Fruit fly (Drosophila melanogaster) whole organism, embryonic: ENCODE measurements around the gene Vha100-5.

ENCODE experiments used
- Antp ChIP-seq: fragments of 200-800 bp; sonication (Bioruptor generic); optimal IDR thresholded peaks from 3 replicates; lab custom pipeline; 2016; ENCODE audit warnings: missing biosample characterization, missing genetic modification characterization
- CG12155 ChIP-seq: fragments of 200-800 bp; sonication (Bioruptor generic); optimal IDR thresholded peaks from 3 replicates; lab custom pipeline; 2016; ENCODE audit warnings: missing biosample characterization, missing genetic modification characterization
- CG13424 ChIP-seq: fragments of 200-800 bp; sonication (Bioruptor generic); optimal IDR thresholded peaks from 2 replicates; lab custom pipeline; 2019; ENCODE audit warnings: missing biosample characterization, mild to moderate bottlenecking, missing genetic modification characterization, moderate library complexity
- CG15073 ChIP-seq: fragments of 200-800 bp; sonication (Bioruptor generic); optimal IDR thresholded peaks from 2 replicates; lab custom pipeline; 2016; ENCODE audit warnings: missing biosample characterization, missing genetic modification characterization
- CG15601 ChIP-seq: fragments of 200-800 bp; sonication (Bioruptor generic); optimal IDR thresholded peaks from 3 replicates; lab custom pipeline; 2019; ENCODE audit warnings: missing biosample characterization, mild to moderate bottlenecking, missing genetic modification characterization, moderate library complexity
- CG15696 ChIP-seq: fragments of 200-800 bp; sonication (Bioruptor generic); optimal IDR thresholded peaks from 2 replicates; lab custom pipeline; 2019; ENCODE audit warnings: missing biosample characterization, mild to moderate bottlenecking, missing genetic modification characterization, moderate library complexity
- CG1647 ChIP-seq: fragments of 200-800 bp; sonication (Bioruptor generic); optimal IDR thresholded peaks from 3 replicates; lab custom pipeline; 2016; ENCODE audit warnings: missing biosample characterization, missing genetic modification characterization
- CG18599 ChIP-seq: fragments of 200-800 bp; sonication (Bioruptor generic); optimal IDR thresholded peaks from 3 replicates; lab custom pipeline; 2017; ENCODE audit warnings: missing biosample characterization, missing genetic modification characterization, mild to moderate bottlenecking, moderate library complexity, missing genetic modification reagents
- CG2120 ChIP-seq: fragments of 200-800 bp; sonication (Bioruptor generic); optimal IDR thresholded peaks from 3 replicates; lab custom pipeline; 2016; ENCODE audit warnings: missing biosample characterization, missing genetic modification characterization
- CG31365 ChIP-seq: fragments of 200-800 bp; sonication (Bioruptor generic); optimal IDR thresholded peaks from 2 replicates; lab custom pipeline; 2018; ENCODE audit warnings: missing biosample characterization, mild to moderate bottlenecking, missing genetic modification characterization
- CG32772 ChIP-seq: fragments of 200-800 bp; sonication (Bioruptor generic); IDR thresholded peaks from 2 replicates; pipeline ENCODE4 v1.3.6; 2022; ENCODE audit warnings: missing biosample characterization, missing genetic modification characterization
- CG3407 ChIP-seq: fragments of 200-800 bp; sonication (Bioruptor generic); optimal IDR thresholded peaks from 2 replicates; lab custom pipeline; 2018; ENCODE audit warnings: missing biosample characterization, mild to moderate bottlenecking, missing genetic modification characterization
- CG4282 ChIP-seq: fragments of 200-800 bp; sonication (Bioruptor generic); optimal IDR thresholded peaks from 2 replicates; lab custom pipeline; 2016; ENCODE audit warnings: missing biosample characterization, missing genetic modification characterization
- CG6254 ChIP-seq: fragments of 200-800 bp; sonication (Bioruptor generic); optimal IDR thresholded peaks from 3 replicates; lab custom pipeline; 2017; ENCODE audit warnings: mild to moderate bottlenecking, missing biosample characterization, missing genetic modification reagents, missing genetic modification characterization
- CG7271 ChIP-seq: fragments of 200-800 bp; sonication (Bioruptor generic); optimal IDR thresholded peaks from 2 replicates; lab custom pipeline; 2018; ENCODE audit warnings: missing biosample characterization, mild to moderate bottlenecking, missing genetic modification characterization, moderate library complexity
- CG7928 ChIP-seq: fragments of 200-800 bp; sonication (Bioruptor generic); optimal IDR thresholded peaks from 2 replicates; lab custom pipeline; 2017; ENCODE audit warnings: missing biosample characterization, mild to moderate bottlenecking, missing genetic modification characterization
- CHES-1-like ChIP-seq: fragments of 200-800 bp; sonication (Bioruptor generic); optimal IDR thresholded peaks from 2 replicates; lab custom pipeline; 2016; ENCODE audit warnings: missing biosample characterization, missing genetic modification characterization
- CTCF ChIP-seq: fragments of 200-800 bp; sonication (Bioruptor generic); optimal IDR thresholded peaks from 2 replicates; lab custom pipeline; 2017; ENCODE audit warnings: missing biosample characterization, mild to moderate bottlenecking, missing genetic modification characterization, moderate library complexity
- D19B ChIP-seq: fragments of 200-800 bp; sonication (Bioruptor generic); optimal IDR thresholded peaks from 2 replicates; lab custom pipeline; 2017; ENCODE audit warnings: missing biosample characterization, mild to moderate bottlenecking, missing genetic modification characterization
- E2f1 ChIP-seq: fragments of 200-800 bp; sonication (Bioruptor generic); IDR thresholded peaks from 2 replicates; pipeline ENCODE4 v1.3.6; 2022; ENCODE audit warnings: missing biosample characterization, missing genetic modification characterization
- Fer1 ChIP-seq: fragments of 200-800 bp; sonication (Bioruptor generic); optimal IDR thresholded peaks from 2 replicates; lab custom pipeline; 2017; ENCODE audit warnings: missing biosample characterization, mild to moderate bottlenecking, missing genetic modification characterization
- Fer2 ChIP-seq: fragments of 200-800 bp; sonication (Bioruptor generic); optimal IDR thresholded peaks from 2 replicates; lab custom pipeline; 2018; ENCODE audit warnings: missing biosample characterization, mild to moderate bottlenecking, missing genetic modification characterization, moderate library complexity
- Fer3 ChIP-seq: fragments of 200-800 bp; sonication (Bioruptor generic); optimal IDR thresholded peaks from 2 replicates; lab custom pipeline; 2018; ENCODE audit warnings: missing biosample characterization, mild to moderate bottlenecking, missing genetic modification characterization, moderate library complexity
- HHEX ChIP-seq: fragments of 200-800 bp; sonication (Bioruptor generic); optimal IDR thresholded peaks from 3 replicates; lab custom pipeline; 2017; ENCODE audit warnings: missing biosample characterization, mild to moderate bottlenecking, missing genetic modification characterization, missing genetic modification reagents
- Hand ChIP-seq: fragments of 200-800 bp; sonication (Bioruptor generic); optimal IDR thresholded peaks from 2 replicates; lab custom pipeline; 2017; ENCODE audit warnings: mild to moderate bottlenecking, missing biosample characterization, missing genetic modification reagents, missing genetic modification characterization
- Hr51 ChIP-seq, 2 experiments: fragments of 200-800 bp; sonication (Bioruptor generic); optimal IDR thresholded peaks; 2 replicates in 1 of 2; 3 replicates in 1 of 2; lab custom pipeline; 2016 to 2018; ENCODE audit warnings: missing biosample characterization in 2 of 2, missing genetic modification characterization in 2 of 2, mild to moderate bottlenecking in 1 of 2, moderate library complexity in 1 of 2
- MTF-1 ChIP-seq: fragments of 200-800 bp; sonication (Bioruptor generic); optimal IDR thresholded peaks from 2 replicates; lab custom pipeline; 2018; ENCODE audit warnings: missing biosample characterization, mild to moderate bottlenecking, missing genetic modification characterization, borderline replicate concordance
- PHDP ChIP-seq: fragments of 200-800 bp; sonication (Bioruptor generic); optimal IDR thresholded peaks from 3 replicates; lab custom pipeline; 2018; ENCODE audit warnings: missing biosample characterization, mild to moderate bottlenecking, missing genetic modification characterization, moderate library complexity
- Spps ChIP-seq: fragments of 200-800 bp; sonication (Bioruptor generic); optimal IDR thresholded peaks from 2 replicates; lab custom pipeline; 2018; ENCODE audit warnings: missing biosample characterization, mild to moderate bottlenecking, missing genetic modification characterization
- Sry-β ChIP-seq: fragments of 200-800 bp; sonication (Bioruptor generic); optimal IDR thresholded peaks from 2 replicates; lab custom pipeline; 2018; ENCODE audit warnings: missing biosample characterization, mild to moderate bottlenecking, missing genetic modification characterization, moderate library complexity
- Trl ChIP-seq, 3 experiments: fragments of >200 bp in 2 of 3; fragments of 200-800 bp in 1 of 3; sonication (Bioruptor generic) in 1 of 3; optimal IDR thresholded peaks; 2 replicates in 1 of 3; 3 replicates in 2 of 3; lab custom pipeline; 2016 to 2017; ENCODE audit warnings: missing biosample characterization in 1 of 3, missing genetic modification characterization in 1 of 3
- Usf ChIP-seq: fragments of 200-800 bp; sonication (Bioruptor generic); optimal IDR thresholded peaks from 2 replicates; lab custom pipeline; 2017; ENCODE audit warnings: missing genotype, missing biosample characterization, missing genetic modification characterization
- Xrp1 ChIP-seq: fragments of 200-800 bp; sonication (Bioruptor generic); IDR thresholded peaks from 2 replicates; pipeline ENCODE4 v1.3.6; 2022; ENCODE audit warnings: missing biosample characterization, missing genetic modification characterization
- bcd ChIP-seq: fragments of 200-800 bp; sonication (Bioruptor generic); optimal IDR thresholded peaks from 2 replicates; lab custom pipeline; 2017; ENCODE audit warnings: missing biosample characterization, mild to moderate bottlenecking, missing genetic modification characterization
- corto ChIP-seq: fragments of 200-800 bp; sonication (Bioruptor generic); optimal IDR thresholded peaks from 2 replicates; lab custom pipeline; 2016; ENCODE audit warnings: missing biosample characterization, mild to moderate bottlenecking, missing genetic modification characterization, moderate library complexity
- esg ChIP-seq: fragments of 200-800 bp; sonication (Bioruptor generic); conservative IDR thresholded peaks from 2 replicates; pipeline ENCODE4 v1.3.6; 2022; ENCODE audit warnings: missing biosample characterization, missing genetic modification characterization
- fd3F ChIP-seq: fragments of 200-800 bp; sonication (Bioruptor generic); optimal IDR thresholded peaks from 2 replicates; lab custom pipeline; 2018; ENCODE audit warnings: missing biosample characterization, mild to moderate bottlenecking, missing genetic modification characterization, moderate library complexity
- hb ChIP-seq: fragments of 200-800 bp; sonication (Bioruptor generic); IDR thresholded peaks from 3 replicates; pipeline ENCODE4 v1.3.6; 2022; ENCODE audit warnings: missing biosample characterization, missing genetic modification characterization; ENCODE audit not compliant: partially characterized antibody
- luna ChIP-seq: fragments of 200-800 bp; sonication (Bioruptor generic); optimal IDR thresholded peaks from 2 replicates; lab custom pipeline; 2016; ENCODE audit warnings: missing biosample characterization, missing genetic modification characterization
- nerfin-1 ChIP-seq: fragments of 200-800 bp; sonication (Bioruptor generic); optimal IDR thresholded peaks from 3 replicates; lab custom pipeline; 2019; ENCODE audit warnings: missing biosample characterization, mild to moderate bottlenecking, missing genetic modification characterization, moderate library complexity
- pan ChIP-seq, 4 experiments: fragments of >200 bp in 3 of 4; fragments of 200-800 bp in 1 of 4; sonication (Bioruptor generic) in 1 of 4; optimal IDR thresholded peaks in 3 of 4; IDR thresholded peaks in 1 of 4; 2 replicates each; pipeline versions ENCODE4 v1.3.6 to Lab custom; 2017 to 2022; ENCODE audit warnings: missing biosample characterization in 2 of 4, missing genetic modification characterization in 2 of 4, mixed read lengths in 1 of 4
- run ChIP-seq: fragments of 200-800 bp; sonication (Bioruptor generic); optimal IDR thresholded peaks from 3 replicates; lab custom pipeline; 2018; ENCODE audit warnings: missing biosample characterization, mild to moderate bottlenecking, missing genetic modification characterization
- sd ChIP-seq: fragments of 200-800 bp; sonication (Bioruptor generic); optimal IDR thresholded peaks from 3 replicates; lab custom pipeline; 2018; ENCODE audit warnings: missing biosample characterization, mild to moderate bottlenecking, missing genetic modification characterization, moderate library complexity
- sens-2 ChIP-seq: fragments of 200-800 bp; sonication (Bioruptor generic); IDR thresholded peaks from 2 replicates; pipeline ENCODE4 v1.3.6; 2022; ENCODE audit warnings: missing biosample characterization, missing genetic modification characterization
- so ChIP-seq: fragments of 200-800 bp; sonication (Bioruptor generic); IDR thresholded peaks from 3 replicates; pipeline ENCODE4 v1.3.6; 2022; ENCODE audit warnings: missing biosample characterization, missing genetic modification characterization
- sqz ChIP-seq: fragments of 200-800 bp; sonication (Bioruptor generic); optimal IDR thresholded peaks from 3 replicates; lab custom pipeline; 2018; ENCODE audit warnings: missing biosample characterization, mild to moderate bottlenecking, missing genetic modification characterization
- tna ChIP-seq: fragments of 200-800 bp; sonication (Bioruptor generic); IDR thresholded peaks from 2 replicates; pipeline ENCODE4 v1.3.6; 2022; ENCODE audit warnings: missing biosample characterization, missing genetic modification characterization; ENCODE audit not compliant: partially characterized antibody
- vfl ChIP-seq: fragments of 200-800 bp; sonication (Bioruptor generic); optimal IDR thresholded peaks from 2 replicates; lab custom pipeline; 2016; ENCODE audit warnings: missing biosample characterization, missing genetic modification characterization
- yki ChIP-seq: fragments of >200 bp; optimal IDR thresholded peaks from 3 replicates; lab custom pipeline; 2018

Vha100-5 gene

dm6 chr2L:11735975-11736374, 2.8 kb upstream of the Vha100-5 start (continued):
- TF ChIP-seq sd (tag; lab: Kevin White, UChicago) (peak; percentile 88), CG12155 (no peak), tna (GFP tag; lab: Robert Waterston, UW) (no peak), corto (GFP tag; lab: Kevin White, UChicago) (no peak), CG18599 (GFP tag; lab: Kevin White, UChicago) (no peak), Antp (no peak), run (peak; percentile 39), Spps (tag; lab: Kevin White, UChicago) (no peak), CG15696 (tag; lab: Kevin White, UChicago) (peak; percentile 20), D19B (GFP tag; lab: Kevin White, UChicago) (no peak), pan (optimal IDR thresholded peaks at IDR 0.05; lab: Kevin White, UChicago) (no peak), pan (GFP tag; optimal IDR thresholded peaks at IDR 0.05 in 1 of 2, IDR thresholded peaks at IDR 0.05 in 1 of 2) (peak in 1 of 2 experiments; percentile 21), CG15601 (peak; percentile 25), Fer2 (tag; lab: Kevin White, UChicago) (peak; percentile 21), nerfin-1 (tag; lab: Kevin White, UChicago) (peak; percentile 5), yki (no peak), Xrp1 (GFP tag; lab: Robert Waterston, UW) (peak; percentile 10; the same call in 1 of the 2 replicates), sens-2 (GFP tag; lab: Robert Waterston, UW) (0 out of 2 replicates have a peak, but pooled peaks have one; percentile 38), fd3F (peak; percentile 30), E2f1 (GFP tag; lab: Robert Waterston, UW) (no peak), Fer3 (peak; percentile 23), so (GFP tag; lab: Robert Waterston, UW) (0 out of 3 replicates have a peak, but pooled peaks have one; percentile 23), CG15073 (GFP tag; lab: Kevin White, UChicago) (no peak), CG7271 (peak; percentile 43), CG2120 (no peak), CG3407 (GFP tag; lab: Kevin White, UChicago) (no peak), sqz (peak; percentile 49), HHEX (GFP tag; lab: Kevin White, UChicago) (peak; percentile 38), CG32772 (GFP tag; lab: Robert Waterston, UW) (no peak), CG4282 (no peak), CG13424 (tag; lab: Kevin White, UChicago) (peak; percentile 18), CG6254 (GFP tag; lab: Kevin White, UChicago) (peak; percentile 21), Usf (GFP tag; lab: Kevin White, UChicago) (no peak), CTCF (GFP tag; lab: Kevin White, UChicago) (peak; percentile 2), Hand (GFP tag; lab: Kevin White, UChicago) (peak; percentile 40), CHES-1-like (GFP tag; lab: Kevin White, UChicago) (no peak), CG7928 (GFP tag; lab: Kevin White, UChicago) (no peak), Sry-β (GFP tag; lab: Kevin White, UChicago) (no peak), luna (no peak), esg (GFP tag; lab: Robert Waterston, UW) (no peak), Hr51 (GFP tag; optimal IDR thresholded peaks at IDR 0.05; lab: Kevin White, UChicago) (peak in 1 of 2 experiments; percentile 53), bcd (GFP tag; lab: Kevin White, UChicago) (no peak), CG1647 (GFP tag; lab: Kevin White, UChicago) (no peak), Fer1 (GFP tag; lab: Kevin White, UChicago) (peak; percentile 5), Trl (optimal IDR thresholded peaks at IDR 0.05; lab: Kevin White, UChicago) (no peak), Trl (GFP tag; optimal IDR thresholded peaks at IDR 0.05; lab: Kevin White, UChicago) (no peak), hb (no peak), vfl (GFP tag; lab: Kevin White, UChicago) (no peak), CG31365 (tag; lab: Kevin White, UChicago) (no peak), PHDP (tag; lab: Kevin White, UChicago) (peak; percentile 81), MTF-1 (GFP tag; lab: Kevin White, UChicago) (peak; percentile 13)
